Fruit fly (Drosophila melanogaster): ENCODE data around the gene SmD1.
A peak's percentile ranks its signal among the peaks of the same experiment; 100 is the strongest.

Gene SmD1

DNA sequence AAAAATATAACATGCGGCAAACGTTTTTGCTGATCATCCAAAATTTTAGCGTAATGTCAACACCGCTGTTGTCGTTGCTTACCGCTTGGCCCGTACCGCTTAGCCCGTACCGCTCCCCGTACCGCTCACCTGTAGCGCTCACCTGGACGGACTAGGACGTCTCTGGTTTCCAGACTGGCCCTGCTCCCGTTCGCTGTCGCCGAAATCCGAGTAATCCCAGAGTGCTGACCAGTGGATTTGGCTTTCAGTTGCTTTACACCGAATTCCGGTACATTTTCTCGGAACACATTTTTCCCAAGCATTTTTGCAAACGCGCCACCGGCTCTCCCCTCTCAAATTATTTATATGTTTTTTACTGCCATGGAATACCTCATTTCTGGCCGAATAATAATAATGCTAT, 17.8 kb downstream of the SmD1 start:
- TF ChIP-seq fkh (GFP tag; optimal IDR thresholded peaks at IDR 0.05) (no peak), CG11294 (GFP tag; IDR thresholded peaks at IDR 0.05) (no peak), Sox102F (GFP tag; optimal IDR thresholded peaks at IDR 0.05) (no peak), topi (GFP tag; optimal IDR thresholded peaks at IDR 0.05) (no peak), Sox14 (GFP tag; optimal IDR thresholded peaks at IDR 0.05) (no peak), Met (GFP tag; optimal IDR thresholded peaks at IDR 0.05) (no peak), CG15336 (GFP tag; IDR thresholded peaks at IDR 0.05) (no peak), spab (GFP tag; optimal IDR thresholded peaks at IDR 0.05) (no peak), fd59A (GFP tag; optimal IDR thresholded peaks at IDR 0.05) (no peak), Hr38 (GFP tag; optimal IDR thresholded peaks at IDR 0.05) (no peak)

DNA sequence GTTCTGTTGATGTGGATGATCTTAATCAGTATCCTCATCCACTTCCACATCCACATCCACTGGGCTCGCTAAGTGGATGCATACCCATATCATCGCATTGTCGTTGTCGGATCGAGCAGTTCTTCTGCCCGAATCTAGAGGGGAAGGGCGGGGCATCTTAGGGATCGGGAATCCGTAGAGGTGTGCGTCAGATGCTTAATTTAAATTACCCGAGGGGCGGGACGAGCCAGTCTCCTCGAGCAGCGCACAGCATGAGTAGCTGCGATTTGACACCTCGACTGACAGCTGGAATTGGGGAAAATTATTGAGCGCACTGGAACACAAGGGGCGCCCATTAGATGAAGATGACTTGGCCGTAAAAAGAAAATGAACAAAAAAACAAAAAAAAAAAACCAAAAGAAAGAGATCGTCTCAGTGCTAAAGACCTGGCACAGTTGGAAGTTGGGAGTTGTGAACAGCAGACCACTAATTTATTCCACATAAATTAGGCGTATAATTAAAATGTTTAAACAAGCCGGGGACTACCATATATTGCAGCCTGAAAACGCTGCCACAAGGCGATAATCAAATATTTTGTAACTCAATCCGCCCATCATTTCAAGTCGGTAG, 19.7 kb downstream of the SmD1 start:
- no peak for TF ChIP-seq eg (GFP tag; IDR thresholded peaks at IDR 0.05)
- no peak for TF ChIP-seq lz (GFP tag; optimal IDR thresholded peaks at IDR 0.05)
- TF ChIP-seq fd85E (GFP tag; optimal IDR thresholded peaks at IDR 0.05) = no peak
- TF ChIP-seq CG3919 (GFP tag; optimal IDR thresholded peaks at IDR 0.05) = no peak
- TF ChIP-seq CG11762 (GFP tag; optimal IDR thresholded peaks at IDR 0.05; ENCODE audit: insufficient read depth) = no peak
- no peak for TF ChIP-seq CG31627 (GFP tag; optimal IDR thresholded peaks at IDR 0.05)
- no peak for TF ChIP-seq Blimp-1 (GFP tag; optimal IDR thresholded peaks at IDR 0.05)
- TF ChIP-seq Sox14 (GFP tag; optimal IDR thresholded peaks at IDR 0.05) = no peak
- no peak for TF ChIP-seq vri (GFP tag; optimal IDR thresholded peaks at IDR 0.05)
- no peak for TF ChIP-seq Hr4 (GFP tag; optimal IDR thresholded peaks at IDR 0.05)
- TF ChIP-seq CG6792 (GFP tag; optimal IDR thresholded peaks at IDR 0.05) = no peak
- TF ChIP-seq Ets21C (GFP tag; optimal IDR thresholded peaks at IDR 0.05) = no peak
- TF ChIP-seq ss (GFP tag; optimal IDR thresholded peaks at IDR 0.05) = no peak
- TF ChIP-seq CG11902 (GFP tag; optimal IDR thresholded peaks at IDR 0.05) = no peak
- TF ChIP-seq Sox15 (GFP tag; optimal IDR thresholded peaks at IDR 0.05) = no peak
- no peak for TF ChIP-seq CG10669 (GFP tag; optimal IDR thresholded peaks at IDR 0.05)
- TF ChIP-seq dsx (GFP tag; optimal IDR thresholded peaks at IDR 0.05; ENCODE audit: poor library complexity, severe bottlenecking) = no peak
- TF ChIP-seq CG6276 (GFP tag; optimal IDR thresholded peaks at IDR 0.05) = no peak

DNA sequence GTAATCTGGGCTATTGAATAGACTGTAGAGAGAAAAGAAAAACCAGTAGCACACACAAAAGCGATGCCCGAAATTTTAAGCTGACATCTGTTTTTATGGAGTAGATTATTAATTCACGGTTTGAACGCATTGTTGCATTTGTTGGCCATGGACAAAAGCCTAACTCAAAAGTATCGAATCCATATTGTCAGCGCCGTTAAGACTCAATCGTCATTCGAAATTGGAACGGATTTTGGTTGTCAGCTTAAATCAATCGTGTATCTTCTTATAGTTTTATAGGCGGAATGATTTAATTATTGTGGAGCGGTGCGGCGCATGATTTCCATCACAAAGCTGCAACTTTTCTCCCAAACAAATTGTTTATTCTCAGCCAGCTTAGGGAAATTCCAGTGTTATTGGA, 23.0 kb downstream of the SmD1 start:
- TF ChIP-seq CG6163 (GFP tag; IDR thresholded peaks at IDR 0.05) (no peak), cyc (GFP tag; optimal IDR thresholded peaks at IDR 0.05) (no peak), CG1621 (tag; optimal IDR thresholded peaks at IDR 0.05) (no peak), CG10631 (GFP tag; optimal IDR thresholded peaks at IDR 0.05) (no peak), CG8632 (GFP tag; optimal IDR thresholded peaks at IDR 0.05) (no peak), spab (GFP tag; optimal IDR thresholded peaks at IDR 0.05) (no peak)

DNA sequence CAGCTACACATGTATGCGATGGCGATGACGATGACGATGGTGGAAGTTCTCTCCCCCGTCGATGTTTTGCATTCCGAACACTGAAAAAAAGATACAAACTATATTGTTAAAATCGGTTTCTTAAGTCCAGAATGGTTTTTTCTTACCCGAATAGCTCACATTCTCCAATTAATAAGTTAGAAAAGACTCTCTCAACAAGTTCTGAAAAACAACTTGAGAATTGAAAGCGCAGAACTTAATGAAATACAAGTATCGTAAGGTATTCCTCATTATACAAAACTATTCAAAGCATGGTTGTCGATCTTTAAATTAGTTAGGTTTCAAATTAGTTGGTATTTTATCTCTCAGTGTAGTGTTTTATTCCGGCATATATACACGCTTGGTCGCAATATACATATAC, 28.0 kb downstream of the SmD1 start:
- TF ChIP-seq CG6808 (GFP tag; optimal IDR thresholded peaks at IDR 0.05) (peak; percentile 56), CG10669 (GFP tag; optimal IDR thresholded peaks at IDR 0.05) (peak; percentile 69), CG3032 (tag; optimal IDR thresholded peaks at IDR 0.05) (peak; percentile 51), CG11294 (GFP tag; IDR thresholded peaks at IDR 0.05) (no peak), OdsH (GFP tag; optimal IDR thresholded peaks at IDR 0.05) (peak; percentile 32), esn (GFP tag; optimal IDR thresholded peaks at IDR 0.05) (peak; percentile 50), spab (GFP tag; optimal IDR thresholded peaks at IDR 0.05) (peak; percentile 63), svp (GFP tag) (peak; percentile 87), fkh (GFP tag; optimal IDR thresholded peaks at IDR 0.05) (no peak), CG34406 (GFP tag; optimal IDR thresholded peaks at IDR 0.05) (peak; percentile 40), CG6276 (GFP tag; optimal IDR thresholded peaks at IDR 0.05) (no peak), cyc (GFP tag; optimal IDR thresholded peaks at IDR 0.05) (peak; percentile 59), fd59A (GFP tag; optimal IDR thresholded peaks at IDR 0.05) (peak; percentile 9), dac (GFP tag; optimal IDR thresholded peaks at IDR 0.05) (no peak), Gug (GFP tag; IDR thresholded peaks at IDR 0.05) (no peak), vri (GFP tag; optimal IDR thresholded peaks at IDR 0.05) (no peak), CG6163 (GFP tag; IDR thresholded peaks at IDR 0.05) (no peak), CG10631 (GFP tag; optimal IDR thresholded peaks at IDR 0.05) (peak; percentile 40), Smox (GFP tag; optimal IDR thresholded peaks at IDR 0.05) (peak; percentile 30), CG8632 (GFP tag; optimal IDR thresholded peaks at IDR 0.05) (peak; percentile 15), lz (GFP tag; optimal IDR thresholded peaks at IDR 0.05) (peak; percentile 39), fd85E (GFP tag; optimal IDR thresholded peaks at IDR 0.05) (no peak), Sox15 (GFP tag; optimal IDR thresholded peaks at IDR 0.05) (no peak), Blimp-1 (GFP tag; optimal IDR thresholded peaks at IDR 0.05) (peak; percentile 17), Met (GFP tag; optimal IDR thresholded peaks at IDR 0.05) (peak; percentile 19), Eip93F (GFP tag; optimal IDR thresholded peaks at IDR 0.05) (no peak), acj6 (GFP tag; optimal IDR thresholded peaks at IDR 0.05) (peak; percentile 24), Hr4 (GFP tag; optimal IDR thresholded peaks at IDR 0.05) (no peak), Ets21C (GFP tag; optimal IDR thresholded peaks at IDR 0.05) (peak; percentile 9)

Data from whole organism, prepupa.